Worm (Caenorhabditis elegans): ENCODE results near the gene rsp-1.

DNA sequence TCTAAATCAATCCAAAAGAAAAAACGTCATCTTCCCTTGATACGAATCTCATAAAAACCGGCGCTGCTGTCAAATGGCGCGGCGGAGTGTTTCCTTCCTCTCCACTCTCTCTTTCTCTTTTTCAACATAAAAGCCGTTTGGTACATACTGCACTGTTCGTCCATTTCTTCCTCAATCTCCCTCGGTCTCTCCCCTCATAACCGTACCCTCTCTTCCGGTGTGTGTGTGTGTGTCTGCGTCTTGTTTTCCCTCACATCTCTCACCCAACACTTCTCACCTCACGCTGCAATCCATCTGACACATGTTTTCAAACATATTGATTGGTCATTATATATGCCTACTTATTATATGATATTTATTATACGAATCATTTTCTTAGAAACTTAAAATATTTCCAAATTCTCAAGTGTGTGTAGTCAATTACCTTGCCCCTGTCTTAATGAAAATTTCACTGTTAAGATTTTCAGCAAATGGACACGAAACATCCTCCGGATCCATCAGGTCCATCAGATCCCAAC lies 11.3 kb downstream of the rsp-1 start, which contains the start of the genes aars-1 and rga-1:
- TF ChIP-seq ztf-11 (tag; optimal IDR thresholded peaks at IDR 0.05) (no peak), pha-4 (tag; optimal IDR thresholded peaks at IDR 0.05) (peak; percentile 38), bed-3 (GFP tag; optimal IDR thresholded peaks at IDR 0.05) (no peak), nhr-28 (tag; optimal IDR thresholded peaks at IDR 0.05) (no peak), elt-3 (tag; optimal IDR thresholded peaks at IDR 0.05) (no peak), ces-1 (GFP tag; optimal IDR thresholded peaks at IDR 0.05) (peak; percentile 11), mep-1 (tag; optimal IDR thresholded peaks at IDR 0.05) (no peak), ham-2 (GFP tag; optimal IDR thresholded peaks at IDR 0.05) (peak; percentile 41), unc-62 (GFP tag; optimal IDR thresholded peaks at IDR 0.05) (peak; percentile 20), nhr-237 (tag; optimal IDR thresholded peaks at IDR 0.05) (no peak), nhr-76 (tag; optimal IDR thresholded peaks at IDR 0.05) (no peak), blmp-1 (tag; optimal IDR thresholded peaks at IDR 0.05) (peak; percentile 43), elt-1 (tag; optimal IDR thresholded peaks at IDR 0.05; ENCODE audit: borderline replicate concordance, insufficient read depth) (no peak)

All from whole organism, mixed stage, embryonic.